Fruit fly (Drosophila melanogaster): Measurements from ENCODE around the gene Pfdn6.

DNA sequence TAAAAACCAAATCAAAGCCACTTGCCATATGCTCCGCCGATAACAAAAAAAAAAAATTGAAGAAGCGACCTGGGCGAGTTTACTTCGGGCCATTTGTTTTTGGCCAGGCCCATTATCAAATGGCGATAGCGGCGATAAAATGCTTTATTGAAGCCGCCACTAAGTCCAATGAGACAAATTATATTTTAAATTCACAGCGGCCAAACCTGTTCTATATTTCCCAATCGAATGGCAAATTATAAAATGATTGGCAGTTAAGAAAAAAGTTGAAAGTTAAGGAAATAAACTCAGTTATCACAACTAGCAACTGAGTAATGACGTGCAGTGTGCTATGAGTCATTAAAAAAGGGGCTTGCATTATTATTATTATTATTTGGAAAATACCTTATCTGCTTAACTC is 17.7 kb downstream of the Pfdn6 start:
- TF ChIP-seq Snoo (tag; optimal IDR thresholded peaks at IDR 0.05) = no peak
- no peak for TF ChIP-seq Pif1A (GFP tag; optimal IDR thresholded peaks at IDR 0.05)
- no peak for TF ChIP-seq CG8301 (tag; optimal IDR thresholded peaks at IDR 0.05)
- TF ChIP-seq CG32121 (GFP tag; IDR thresholded peaks at IDR 0.05) = no peak
- no peak for TF ChIP-seq fd96Ca (GFP tag; IDR thresholded peaks at IDR 0.05)
- TF ChIP-seq gl (tag; optimal IDR thresholded peaks at IDR 0.05) = no peak
